Fruit fly (Drosophila melanogaster) whole organism: ENCODE results near the gene RpL7-like.

Experiments
- CG8478 ChIP-seq: fragments of >200 bp; optimal IDR thresholded peaks from 2 replicates; lab custom pipeline; 2018; ENCODE audit warnings: inconsistent platforms
- Dll ChIP-seq: fragments of >200 bp; optimal IDR thresholded peaks from 2 replicates; lab custom pipeline; 2017
- EcR ChIP-seq, 2 experiments: fragments of >200 bp; optimal IDR thresholded peaks; 2 replicates each; lab custom pipeline; 2017; ENCODE audit warnings: missing biosample characterization in 2 of 2, missing genetic modification characterization in 2 of 2, missing genetic modification reagents in 2 of 2
- pan ChIP-seq: fragments of >200 bp; optimal IDR thresholded peaks from 2 replicates; lab custom pipeline; 2017
- psq ChIP-seq: fragments of >200 bp; optimal IDR thresholded peaks from 2 replicates; lab custom pipeline; 2017
- usp ChIP-seq: fragments of >200 bp; optimal IDR thresholded peaks from 2 replicates; lab custom pipeline; 2017; ENCODE audit warnings: missing biosample characterization, missing genetic modification characterization, mixed read lengths

The RpL7-like gene

dm6 chr2L:12033890-12034289 is 22.2 kb upstream of the RpL7-like start, which contains the start of gene CG18788:
Gene CG18788, plus strand, starts transcription at chr2L:12034190.
- TF ChIP-seq pan (lab: Kevin White, UChicago) (no peak), Dll (lab: Kevin White, UChicago) (no peak), CG8478 (lab: Kevin White, UChicago) (no peak), psq (lab: Kevin White, UChicago) (no peak), EcR (GFP tag; optimal IDR thresholded peaks at IDR 0.05; lab: Kevin White, UChicago) (no peak), usp (GFP tag; lab: Kevin White, UChicago) (no peak)

- TF ChIP-seq psq (lab: Kevin White, UChicago) = no peak
- TF ChIP-seq usp (GFP tag; lab: Kevin White, UChicago) = no peak
- TF ChIP-seq pan (lab: Kevin White, UChicago) = no peak
- no peak for TF ChIP-seq CG8478 (lab: Kevin White, UChicago)
- TF ChIP-seq Dll (lab: Kevin White, UChicago) = no peak
- TF ChIP-seq EcR (GFP tag; optimal IDR thresholded peaks at IDR 0.05; lab: Kevin White, UChicago) = no peak
These were observed 17.9 kb upstream of the RpL7-like start, which contains the start of gene Tom70 for dm6 chr2L:12038177-12038581. Gene Tom70, minus strand, starts transcription at chr2L:12038511.

dm6 chr2L:12040510-12040909 is 15.6 kb upstream of the RpL7-like start, which contains the start of gene CG6766:
Gene CG6766, minus strand, starts transcription at chr2L:12040689.
- TF ChIP-seq EcR (GFP tag; optimal IDR thresholded peaks at IDR 0.05; lab: Kevin White, UChicago) (no peak), usp (GFP tag; lab: Kevin White, UChicago) (no peak), psq (lab: Kevin White, UChicago) (no peak), pan (lab: Kevin White, UChicago) (no peak), CG8478 (lab: Kevin White, UChicago) (no peak), Dll (lab: Kevin White, UChicago) (no peak)

dm6 chr2L:12044613-12045350 is 11.3 kb upstream of the RpL7-like start, which contains the start of gene CG6785:
Gene CG6785, minus strand, starts transcription at chr2L:12045200.
- TF ChIP-seq Dll (lab: Kevin White, UChicago) (no peak), usp (GFP tag; lab: Kevin White, UChicago) (no peak), EcR (GFP tag; optimal IDR thresholded peaks at IDR 0.05; lab: Kevin White, UChicago) (no peak), CG8478 (lab: Kevin White, UChicago) (no peak), psq (lab: Kevin White, UChicago) (no peak), pan (lab: Kevin White, UChicago) (no peak)

- TF ChIP-seq psq (lab: Kevin White, UChicago) (no peak), usp (GFP tag; lab: Kevin White, UChicago) (no peak), EcR (GFP tag; optimal IDR thresholded peaks at IDR 0.05; lab: Kevin White, UChicago) (peak in 1 of 2 experiments; percentile 42), CG8478 (lab: Kevin White, UChicago) (no peak), pan (lab: Kevin White, UChicago) (no peak), Dll (lab: Kevin White, UChicago) (no peak)
These were observed 10.6 kb upstream of the RpL7-like start for dm6 chr2L:12045578-12045940.

- no peak for TF ChIP-seq CG8478 (lab: Kevin White, UChicago)
- TF ChIP-seq pan (lab: Kevin White, UChicago) = no peak
- no peak for TF ChIP-seq usp (GFP tag; lab: Kevin White, UChicago)
- peak in 1 of 2 experiments; percentile 33 for TF ChIP-seq EcR (GFP tag; optimal IDR thresholded peaks at IDR 0.05; lab: Kevin White, UChicago)
- TF ChIP-seq Dll (lab: Kevin White, UChicago) = no peak
- TF ChIP-seq psq (lab: Kevin White, UChicago) = no peak
These were observed 9.9 kb upstream of the RpL7-like start, which contains the start of gene CG6770 for dm6 chr2L:12045941-12046855. Gene CG6770, minus strand, starts transcription at chr2L:12046118.

- TF ChIP-seq Dll (lab: Kevin White, UChicago) (no peak), psq (lab: Kevin White, UChicago) (no peak), usp (GFP tag; lab: Kevin White, UChicago) (no peak), CG8478 (lab: Kevin White, UChicago) (no peak), pan (lab: Kevin White, UChicago) (no peak), EcR (GFP tag; optimal IDR thresholded peaks at IDR 0.05; lab: Kevin White, UChicago) (no peak)
These were observed 9.3 kb upstream of the RpL7-like start for dm6 chr2L:12046856-12047230.

- no peak for TF ChIP-seq pan (lab: Kevin White, UChicago)
These were observed 7.4 kb upstream of the RpL7-like start, which contains the start of gene Plzf for dm6 chr2L:12048723-12049122. Gene Plzf, minus strand, starts transcription at chr2L:12048918.

dm6 chr2L:12049133-12049532 is 7.0 kb upstream of the RpL7-like start, which contains the start of gene PLCXD:
Gene PLCXD, plus strand, starts transcription at chr2L:12049418.
- TF ChIP-seq EcR (GFP tag; optimal IDR thresholded peaks at IDR 0.05; lab: Kevin White, UChicago) (no peak), CG8478 (lab: Kevin White, UChicago) (no peak), usp (GFP tag; lab: Kevin White, UChicago) (no peak), psq (lab: Kevin White, UChicago) (no peak), pan (lab: Kevin White, UChicago) (no peak), Dll (lab: Kevin White, UChicago) (no peak)

- no peak for TF ChIP-seq CG8478 (lab: Kevin White, UChicago)
- TF ChIP-seq EcR (GFP tag; optimal IDR thresholded peaks at IDR 0.05; lab: Kevin White, UChicago) = no peak
- no peak for TF ChIP-seq usp (GFP tag; lab: Kevin White, UChicago)
- TF ChIP-seq psq (lab: Kevin White, UChicago) = no peak
- no peak for TF ChIP-seq Dll (lab: Kevin White, UChicago)
- TF ChIP-seq pan (lab: Kevin White, UChicago) = no peak
These were observed 2.8 kb upstream of the RpL7-like start for dm6 chr2L:12053365-12053764.
